Worm (Caenorhabditis elegans): ENCODE results near the gene fbxb-99.

ce11 chrII:3808104-3808503 lies 14.9 kb upstream of the fbxb-99 start, which contains the start of gene F54D10.5:
- no peak for TF ChIP-seq nhr-12 (tag; optimal IDR thresholded peaks at IDR 0.05)
- no peak for TF ChIP-seq nhr-28 (tag; optimal IDR thresholded peaks at IDR 0.05)
- no peak for TF ChIP-seq daf-12 (tag; optimal IDR thresholded peaks at IDR 0.05)
- TF ChIP-seq snpc-4 (tag; optimal IDR thresholded peaks at IDR 0.05), result no peak
